Worm (Caenorhabditis elegans) whole organism, young adult: Measurements from ENCODE around the gene mdt-8.

ENCODE experiments used
- B0019.2 ChIP-seq: fragments of 200-800 bp; sonication (Bioruptor generic); conservative IDR thresholded peaks from 2 replicates; pipeline ENCODE4 v1.3.6; 2022; ENCODE audit warnings: missing genetic modification reagents, missing genetic modification characterization, missing compliant biosample characterization
- B0261.1 ChIP-seq: sonication (generic microtip); optimal IDR thresholded peaks from 2 replicates; lab custom pipeline; 2016; ENCODE audit warnings: mild to moderate bottlenecking, missing genetic modification characterization, moderate library complexity, missing compliant biosample characterization
- B0336.3 ChIP-seq: fragments of 200-800 bp; sonication (Bioruptor generic); IDR thresholded peaks from 2 replicates; pipeline ENCODE4 v1.3.6; 2022; ENCODE audit warnings: missing genetic modification characterization, missing compliant biosample characterization
- C17E4.6 ChIP-seq: fragments of 200-800 bp; sonication (Bioruptor generic); IDR thresholded peaks from 2 replicates; pipeline ENCODE4 v1.3.6; 2022; ENCODE audit warnings: missing genetic modification reagents, missing genetic modification characterization, missing compliant biosample characterization
- F10E7.11 ChIP-seq: sonication (generic microtip); optimal IDR thresholded peaks from 2 replicates; lab custom pipeline; 2017; ENCODE audit warnings: mild to moderate bottlenecking, missing genetic modification characterization, moderate library complexity, missing compliant biosample characterization
- F22D6.2 ChIP-seq: sonication (generic microtip); optimal IDR thresholded peaks from 2 replicates; lab custom pipeline; 2016; ENCODE audit warnings: mild to moderate bottlenecking, missing genetic modification characterization, missing compliant biosample characterization
- F33H1.4 ChIP-seq: fragments of 200-800 bp; sonication (Bioruptor generic); IDR thresholded peaks from 2 replicates; pipeline ENCODE4 v1.3.6; 2022; ENCODE audit warnings: missing genetic modification reagents, missing genetic modification characterization, missing compliant biosample characterization
- K11D2.4 ChIP-seq: fragments of 200-800 bp; sonication (Bioruptor generic); IDR thresholded peaks from 2 replicates; pipeline ENCODE4 v1.3.6; 2022; ENCODE audit warnings: missing genetic modification reagents, missing genetic modification characterization, missing compliant biosample characterization
- T07F8.4 ChIP-seq: sonication (generic microtip); optimal IDR thresholded peaks from 2 replicates; lab custom pipeline; 2016; ENCODE audit warnings: mild to moderate bottlenecking, missing genetic modification characterization, moderate library complexity, missing compliant biosample characterization
- Y53F4B.3 ChIP-seq: fragments of 200-800 bp; sonication (Bioruptor generic); IDR thresholded peaks from 2 replicates; pipeline ENCODE4 v1.3.6; 2022; ENCODE audit warnings: missing genetic modification reagents, missing genetic modification characterization, missing compliant biosample characterization
- Y79H2A.3 ChIP-seq: fragments of 200-800 bp; sonication (Bioruptor generic); conservative IDR thresholded peaks from 2 replicates; pipeline ENCODE4 v1.3.6; 2022; ENCODE audit warnings: missing genetic modification reagents, missing genetic modification characterization, missing compliant biosample characterization
- ZK185.1 ChIP-seq: sonication (generic microtip); optimal IDR thresholded peaks from 2 replicates; lab custom pipeline; 2016; ENCODE audit warnings: mild to moderate bottlenecking, missing genetic modification characterization, missing compliant biosample characterization; ENCODE audit not compliant: poor library complexity, severe bottlenecking
- akir-1 ChIP-seq: fragments of 200-800 bp; sonication (Bioruptor generic); optimal IDR thresholded peaks from 2 replicates; lab custom pipeline; 2018; ENCODE audit warnings: mild to moderate bottlenecking, missing genetic modification characterization, moderate library complexity, missing compliant biosample characterization
- ama-1 ChIP-seq, 3 experiments: fragments of 150-350 bp in 1 of 3; sonication (generic microtip) in 2 of 3; optimal IDR thresholded peaks; 2 replicates each; lab custom pipeline; 2014 to 2018; ENCODE audit warnings: missing biosample characterization in 2 of 3, missing genetic modification characterization in 2 of 3, missing genetic modification reagents in 2 of 3
- aptf-2 ChIP-seq: fragments of 200-800 bp; sonication (Bioruptor generic); conservative IDR thresholded peaks from 2 replicates; pipeline ENCODE4 v1.3.6; 2022; ENCODE audit warnings: missing genetic modification reagents, missing genetic modification characterization, missing compliant biosample characterization
- aptf-3 ChIP-seq: fragments of 200-800 bp; sonication (Bioruptor generic); IDR thresholded peaks from 2 replicates; pipeline ENCODE4 v1.3.6; 2022; ENCODE audit warnings: missing genetic modification characterization, missing compliant biosample characterization
- attf-5 ChIP-seq: fragments of 200-800 bp; sonication (Bioruptor generic); optimal IDR thresholded peaks from 2 replicates; lab custom pipeline; 2018; ENCODE audit warnings: mild to moderate bottlenecking, missing genetic modification characterization, missing compliant biosample characterization
- bed-2 ChIP-seq: fragments of 200-800 bp; sonication (Bioruptor generic); IDR thresholded peaks from 2 replicates; pipeline ENCODE4 v1.3.6; 2022; ENCODE audit warnings: missing genetic modification reagents, missing genetic modification characterization, missing compliant biosample characterization
- ccch-3 ChIP-seq: fragments of 200-800 bp; sonication (Bioruptor generic); optimal IDR thresholded peaks from 2 replicates; lab custom pipeline; 2018; ENCODE audit warnings: mild to moderate bottlenecking, missing genetic modification characterization, missing compliant biosample characterization
- cebp-2 ChIP-seq: fragments of 200-800 bp; sonication (Bioruptor generic); IDR thresholded peaks from 2 replicates; pipeline ENCODE4 v1.3.6; 2022; ENCODE audit warnings: missing genetic modification characterization, missing compliant biosample characterization
- ceh-100 ChIP-seq: fragments of 200-800 bp; sonication (Bioruptor generic); IDR thresholded peaks from 2 replicates; pipeline ENCODE4 v1.3.6; 2022; ENCODE audit warnings: missing genetic modification reagents, missing genetic modification characterization, missing compliant biosample characterization
- ceh-58 ChIP-seq: fragments of 200-800 bp; sonication (Bioruptor generic); IDR thresholded peaks from 2 replicates; pipeline ENCODE4 v1.3.6; 2022; ENCODE audit warnings: missing genetic modification characterization, missing compliant biosample characterization
- ceh-79 ChIP-seq: sonication (generic microtip); optimal IDR thresholded peaks from 2 replicates; lab custom pipeline; 2017; ENCODE audit warnings: mild to moderate bottlenecking, missing genetic modification characterization, missing compliant biosample characterization
- chd-7 ChIP-seq: sonication (generic microtip); optimal IDR thresholded peaks from 2 replicates; lab custom pipeline; 2016; ENCODE audit warnings: mild to moderate bottlenecking, missing genetic modification characterization, moderate library complexity, missing compliant biosample characterization
- dpl-1 ChIP-seq: fragments of 150-350 bp; optimal IDR thresholded peaks from 2 replicates; lab custom pipeline; 2014; ENCODE audit warnings: missing biosample characterization, missing genetic modification reagents, missing genetic modification characterization
- efl-1 ChIP-seq: fragments of 150-350 bp; optimal IDR thresholded peaks from 2 replicates; lab custom pipeline; 2014; ENCODE audit warnings: missing biosample characterization, missing genetic modification reagents, missing genetic modification characterization
- ekl-4 ChIP-seq: fragments of 200-800 bp; sonication (Bioruptor generic); IDR thresholded peaks from 2 replicates; pipeline ENCODE4 v1.3.6; 2022; ENCODE audit warnings: missing genetic modification reagents, missing genetic modification characterization, missing compliant biosample characterization
- ets-4 ChIP-seq: fragments of 200-800 bp; sonication (Bioruptor generic); optimal IDR thresholded peaks from 2 replicates; lab custom pipeline; 2018; ENCODE audit warnings: mild to moderate bottlenecking, missing genetic modification characterization, missing compliant biosample characterization
- hlh-12 ChIP-seq: sonication (generic microtip); optimal IDR thresholded peaks from 2 replicates; lab custom pipeline; 2016; ENCODE audit warnings: missing genetic modification characterization, missing compliant biosample characterization
- hmg-1.2 ChIP-seq: fragments of 200-800 bp; sonication (Bioruptor generic); IDR thresholded peaks from 2 replicates; pipeline ENCODE4 v1.3.6; 2022; ENCODE audit warnings: missing genetic modification reagents, missing genetic modification characterization, missing compliant biosample characterization
- hsf-1 ChIP-seq: fragments of 200-800 bp; sonication (Bioruptor generic); IDR thresholded peaks from 2 replicates; pipeline ENCODE4 v1.3.6; 2022; ENCODE audit warnings: missing genetic modification reagents, missing genetic modification characterization, missing compliant biosample characterization
- lag-1 ChIP-seq: fragments of 200-800 bp; sonication (Bioruptor generic); IDR thresholded peaks from 2 replicates; pipeline ENCODE4 v1.3.6; 2022; ENCODE audit warnings: missing genetic modification reagents, missing genetic modification characterization, missing compliant biosample characterization
- let-526 ChIP-seq: fragments of 200-800 bp; sonication (Bioruptor generic); IDR thresholded peaks from 2 replicates; pipeline ENCODE4 v1.3.6; 2022; ENCODE audit warnings: missing genetic modification reagents, missing genetic modification characterization, missing compliant biosample characterization
- lin-35 ChIP-seq, 3 experiments: fragments of 150-350 bp in 2 of 3; sonication (generic microtip) in 1 of 3; optimal IDR thresholded peaks; 2 replicates each; lab custom pipeline; 2014 to 2018; ENCODE audit warnings: missing biosample characterization in 3 of 3, missing genetic modification characterization in 3 of 3, missing genetic modification reagents in 3 of 3
- lin-40 ChIP-seq: sonication (generic microtip); optimal IDR thresholded peaks from 2 replicates; lab custom pipeline; 2016; ENCODE audit warnings: missing genetic modification characterization, mild to moderate bottlenecking, missing compliant biosample characterization, missing genotype, missing genetic modification reagents
- madf-3 ChIP-seq: fragments of 200-800 bp; sonication (Bioruptor generic); IDR thresholded peaks from 2 replicates; pipeline ENCODE4 v1.3.6; 2022; ENCODE audit warnings: missing genetic modification reagents, missing genetic modification characterization, missing compliant biosample characterization
- madf-8 ChIP-seq: fragments of 200-800 bp; sonication (Bioruptor generic); conservative IDR thresholded peaks from 2 replicates; pipeline ENCODE4 v1.3.6; 2022; ENCODE audit warnings: missing genetic modification reagents, missing genetic modification characterization, missing compliant biosample characterization
- nfya-1 ChIP-seq: sonication (generic microtip); optimal IDR thresholded peaks from 2 replicates; lab custom pipeline; 2017; ENCODE audit warnings: antibody characterized with exemption, missing compliant biosample characterization, missing genetic modification characterization, borderline replicate concordance; ENCODE audit not compliant: insufficient read depth
- nfyb-1 ChIP-seq: fragments of 200-800 bp; sonication (Bioruptor generic); IDR thresholded peaks from 2 replicates; pipeline ENCODE4 v1.3.6; 2022; ENCODE audit warnings: missing genetic modification reagents, missing genetic modification characterization, missing compliant biosample characterization
- pbrm-1 ChIP-seq: fragments of 200-800 bp; sonication (Bioruptor generic); IDR thresholded peaks from 2 replicates; pipeline ENCODE4 v1.3.6; 2022; ENCODE audit warnings: missing genetic modification reagents, missing genetic modification characterization, missing compliant biosample characterization
- rpc-1 ChIP-seq, 2 experiments: fragments of 150-350 bp in 1 of 2; sonication (generic microtip) in 1 of 2; optimal IDR thresholded peaks; 2 replicates each; lab custom pipeline; 2014 to 2018; ENCODE audit warnings: missing biosample characterization in 1 of 2, missing genetic modification characterization in 1 of 2, missing genetic modification reagents in 1 of 2, missing genotype in 1 of 2
- sea-2 ChIP-seq: fragments of 200-800 bp; sonication (Bioruptor generic); IDR thresholded peaks from 2 replicates; pipeline ENCODE4 v1.3.6; 2022; ENCODE audit warnings: missing genetic modification characterization, missing compliant biosample characterization
- snpc-3.4 ChIP-seq: sonication (generic microtip); optimal IDR thresholded peaks from 2 replicates; lab custom pipeline; 2017; ENCODE audit warnings: missing genetic modification characterization, mild to moderate bottlenecking, missing compliant biosample characterization, antibody characterized with exemption, moderate library complexity, missing genotype, missing genetic modification reagents
- somi-1 ChIP-seq: fragments of 200-800 bp; sonication (Bioruptor generic); optimal IDR thresholded peaks from 2 replicates; lab custom pipeline; 2018; ENCODE audit warnings: mild to moderate bottlenecking, missing genetic modification characterization, missing compliant biosample characterization
- tbp1 ChIP-seq: fragments of 200-800 bp; sonication (Bioruptor generic); optimal IDR thresholded peaks from 2 replicates; lab custom pipeline; 2018; ENCODE audit warnings: mild to moderate bottlenecking, missing genetic modification characterization, missing compliant biosample characterization
- unc-130 ChIP-seq: sonication (generic microtip); optimal IDR thresholded peaks from 2 replicates; lab custom pipeline; 2016; ENCODE audit warnings: missing genetic modification reagents, missing genetic modification characterization, missing compliant biosample characterization
- xnd-1 ChIP-seq: sonication (generic microtip); optimal IDR thresholded peaks from 2 replicates; lab custom pipeline; 2016; ENCODE audit warnings: missing genotype, missing genetic modification reagents, missing genetic modification characterization, missing compliant biosample characterization
- ztf-28 ChIP-seq: fragments of 200-800 bp; sonication (Bioruptor generic); IDR thresholded peaks from 2 replicates; pipeline ENCODE4 v1.3.6; 2022; ENCODE audit warnings: missing genetic modification reagents, missing genetic modification characterization, missing compliant biosample characterization

Gene mdt-8

DNA sequence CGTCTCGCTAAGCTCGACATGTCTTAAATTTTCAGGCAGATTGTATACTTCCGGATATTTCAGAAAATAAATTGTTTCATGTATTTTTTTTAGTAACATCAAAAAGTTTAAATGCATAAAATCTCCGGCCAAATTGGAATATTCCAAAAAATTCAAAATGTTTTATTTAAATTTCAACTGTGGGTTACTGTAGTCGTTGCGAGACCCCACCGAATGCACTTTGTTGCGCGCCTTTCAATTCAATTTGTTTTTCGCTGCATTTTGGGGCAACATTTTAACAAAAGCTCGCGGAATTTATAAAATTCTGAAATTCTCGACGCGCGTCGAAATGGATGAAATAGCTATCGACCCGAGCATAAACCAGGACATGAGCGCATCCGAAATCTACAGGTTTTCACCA lies 39.3 kb upstream of the mdt-8 start, which contains the start of gene F54D5.2 (continued):
- no peak for TF ChIP-seq ZK185.1 (tag; lab: Kevin White, UChicago)
- TF ChIP-seq B0019.2 (GFP tag; lab: Robert Waterston, UW), result no peak
- no peak for TF ChIP-seq hsf-1
- no peak for TF ChIP-seq pbrm-1
- peak; percentile 62 for TF ChIP-seq xnd-1 (tag; lab: Kevin White, UChicago)
- no peak for TF ChIP-seq rpc-1 (optimal IDR thresholded peaks at IDR 0.05; lab: Kevin White, UChicago)
- no peak for TF ChIP-seq rpc-1 (tag; optimal IDR thresholded peaks at IDR 0.05; lab: Kevin White, UChicago)
- TF ChIP-seq lin-35 (GFP tag; optimal IDR thresholded peaks at IDR 0.05; lab: Kevin White, UChicago), result no peak
- no peak for TF ChIP-seq lag-1 (GFP tag; lab: Robert Waterston, UW)
- TF ChIP-seq akir-1 (GFP tag; lab: Kevin White, UChicago), result no peak
- TF ChIP-seq ceh-79 (tag; lab: Kevin White, UChicago), result no peak
- no peak for TF ChIP-seq ekl-4
- TF ChIP-seq nfyb-1 (GFP tag; lab: Robert Waterston, UW), result no peak
- no peak for TF ChIP-seq lin-40
- TF ChIP-seq somi-1 (GFP tag; lab: Kevin White, UChicago), result no peak
- TF ChIP-seq ceh-100, result no peak
- TF ChIP-seq let-526 (GFP tag; lab: Robert Waterston, UW), result no peak
- TF ChIP-seq efl-1 (GFP tag; lab: Kevin White, UChicago), result peak; percentile 39
- TF ChIP-seq B0336.3 (GFP tag; lab: Robert Waterston, UW), result no peak
- TF ChIP-seq madf-8, result no peak
- TF ChIP-seq bed-2 (GFP tag; lab: Robert Waterston, UW), result no peak
- no peak for TF ChIP-seq F10E7.11 (tag; lab: Kevin White, UChicago)
- no peak for TF ChIP-seq Y79H2A.3 (GFP tag; lab: Robert Waterston, UW)
- no peak for TF ChIP-seq ama-1 (optimal IDR thresholded peaks at IDR 0.05; lab: Kevin White, UChicago)
- TF ChIP-seq ama-1 (GFP tag; optimal IDR thresholded peaks at IDR 0.05; lab: Kevin White, UChicago), result no peak
- no peak for TF ChIP-seq F22D6.2 (tag; lab: Kevin White, UChicago)
- TF ChIP-seq F33H1.4, result peak; percentile 84
- no peak for TF ChIP-seq B0261.1 (tag; lab: Kevin White, UChicago)
- no peak for TF ChIP-seq chd-7 (tag; lab: Kevin White, UChicago)
- no peak for TF ChIP-seq T07F8.4 (tag; lab: Kevin White, UChicago)
- no peak for TF ChIP-seq sea-2
- TF ChIP-seq attf-5 (GFP tag; lab: Kevin White, UChicago), result no peak
- no peak for TF ChIP-seq C17E4.6 (GFP tag; lab: Robert Waterston, UW)
- TF ChIP-seq Y53F4B.3 (GFP tag; lab: Robert Waterston, UW), result no peak
- TF ChIP-seq unc-130 (GFP tag; lab: Kevin White, UChicago), result no peak
- TF ChIP-seq madf-3, result no peak
- no peak for TF ChIP-seq ccch-3
- TF ChIP-seq hmg-1.2 (GFP tag; lab: Robert Waterston, UW), result no peak
- no peak for TF ChIP-seq ztf-28
- TF ChIP-seq snpc-3.4 (tag; lab: Kevin White, UChicago), result no peak
- TF ChIP-seq cebp-2 (GFP tag; lab: Robert Waterston, UW), result no peak
- no peak for TF ChIP-seq tbp1 (GFP tag; lab: Kevin White, UChicago)
- no peak for TF ChIP-seq aptf-3 (GFP tag; lab: Robert Waterston, UW)
- TF ChIP-seq K11D2.4, result no peak
- TF ChIP-seq aptf-2 (GFP tag; lab: Robert Waterston, UW), result no peak
- TF ChIP-seq ceh-58, result no peak
- TF ChIP-seq hlh-12 (tag; lab: Kevin White, UChicago), result no peak
- TF ChIP-seq dpl-1 (GFP tag; lab: Kevin White, UChicago), result peak; percentile 9
- TF ChIP-seq ets-4 (GFP tag; lab: Kevin White, UChicago), result no peak
- TF ChIP-seq nfya-1 (tag; lab: Kevin White, UChicago), result no peak
